Fruit fly (Drosophila melanogaster) whole organism, prepupa: ENCODE measurements around the gene CG42540.

Experiments used
- CG10631 ChIP-seq: fragments of 200-800 bp; sonication (Bioruptor generic); optimal IDR thresholded peaks from 2 replicates; lab custom pipeline; 2016; ENCODE audit warnings: missing biosample characterization, missing genetic modification characterization
- CG11902 ChIP-seq: fragments of 200-800 bp; sonication (Bioruptor generic); optimal IDR thresholded peaks from 3 replicates; lab custom pipeline; 2016; ENCODE audit warnings: missing biosample characterization, missing genetic modification characterization
- Eip93F ChIP-seq: fragments of 200-800 bp; sonication (Bioruptor generic); optimal IDR thresholded peaks from 2 replicates; lab custom pipeline; 2016; ENCODE audit warnings: missing biosample characterization, mild to moderate bottlenecking, missing genetic modification characterization

dm6 chr3L:4531941-4532478, 23.9 kb upstream of the CG42540 start, which contains the start of gene Tie:
- no peak for TF ChIP-seq Eip93F (GFP tag; lab: Kevin White, UChicago)
- TF ChIP-seq CG11902: no peak
- no peak for TF ChIP-seq CG10631 (GFP tag; lab: Kevin White, UChicago)
